Fruit fly (Drosophila melanogaster) whole organism, prepupa: Measurements from ENCODE around the gene lgs.

Experiments used
- CG4318 ChIP-seq: fragments of 200-800 bp; sonication (Bioruptor generic); optimal IDR thresholded peaks from 3 replicates; lab custom pipeline; 2017; ENCODE audit warnings: missing biosample characterization, mild to moderate bottlenecking, missing genetic modification characterization
- esn ChIP-seq: fragments of 200-800 bp; sonication (Bioruptor generic); optimal IDR thresholded peaks from 2 replicates; lab custom pipeline; 2016; ENCODE audit warnings: missing biosample characterization, mild to moderate bottlenecking, missing genetic modification characterization, moderate library complexity
- pdm3 ChIP-seq: fragments of 200-800 bp; sonication (Bioruptor generic); optimal IDR thresholded peaks from 3 replicates; lab custom pipeline; 2016; ENCODE audit warnings: missing biosample characterization, missing genetic modification characterization

- TF ChIP-seq esn (GFP tag; lab: Kevin White, UChicago) (no peak), CG4318 (no peak), pdm3 (GFP tag; lab: Kevin White, UChicago) (no peak)
These were observed 27.4 kb downstream of the lgs start for dm6 chr4:416288-416687.
